In the genomic region with DNA sequence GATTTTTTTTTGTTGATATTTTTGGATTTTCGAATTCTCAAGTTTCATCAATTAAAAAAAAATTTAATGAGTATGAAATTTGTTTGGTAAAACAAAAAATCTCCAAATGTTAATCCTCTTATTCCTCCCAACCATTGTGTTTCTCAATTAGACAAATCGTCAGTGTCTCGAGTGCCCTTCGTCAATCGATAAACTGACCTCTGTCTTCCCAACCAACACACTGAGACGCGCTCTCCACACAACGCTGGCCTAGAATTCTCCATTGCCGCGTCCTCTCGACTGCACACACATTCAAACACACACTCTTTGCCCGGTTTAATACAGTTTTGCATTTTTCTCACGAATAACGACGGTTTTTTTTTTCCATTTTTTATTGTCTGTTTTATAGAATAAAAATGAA, we compare ENCODE assay signal across 8 worm cellular contexts.
TF ChIP-seq lines count a peak whose summit lies in the region.

A gene (plus strand): TSS at position 389 of the 400 bp plus-strand sequence.

TF ChIP-seq in whole organism, L1 larva, 84 proteins besides CTCF, POLR2A, EP300 and RAD21 (continues in another document):
- TF ChIP-seq egl-27 (tag; optimal IDR thresholded peaks at IDR 0.05; lab: Kevin White, UChicago) (no peak), C16A3.4 (tag; optimal IDR thresholded peaks at IDR 0.05; lab: Kevin White, UChicago) (no peak), dsc-1 (tag; optimal IDR thresholded peaks at IDR 0.05; lab: Kevin White, UChicago) (no peak), lin-35 (GFP tag; optimal IDR thresholded peaks at IDR 0.05; lab: Kevin White, UChicago) (peak in 1 of 2 experiments; percentile 53), nhr-84 (tag; optimal IDR thresholded peaks at IDR 0.05; lab: Kevin White, UChicago) (no peak), irx-1 (tag; optimal IDR thresholded peaks at IDR 0.05; lab: Kevin White, UChicago) (no peak), lir-3 (tag; optimal IDR thresholded peaks at IDR 0.05; lab: Kevin White, UChicago; ENCODE audit: poor library complexity) (no peak), swsn-7 (tag; optimal IDR thresholded peaks at IDR 0.05; lab: Kevin White, UChicago) (no peak), nhr-90 (tag; optimal IDR thresholded peaks at IDR 0.05; lab: Kevin White, UChicago; ENCODE audit: poor library complexity) (no peak), nhr-47 (tag; optimal IDR thresholded peaks at IDR 0.05; lab: Kevin White, UChicago) (no peak), ama-1 (optimal IDR thresholded peaks at IDR 0.05; lab: Kevin White, UChicago) (no peak)

TF ChIP-seq in whole organism, L2 larva, 48 proteins besides CTCF, POLR2A, EP300 and RAD21:
- TF ChIP-seq lin-13 (GFP tag; optimal IDR thresholded peaks at IDR 0.05; lab: Kevin White, UChicago), result no peak
- no peak for TF ChIP-seq sma-3 (GFP tag; optimal IDR thresholded peaks at IDR 0.05; lab: Kevin White, UChicago)
- TF ChIP-seq lsy-2 (tag; optimal IDR thresholded peaks at IDR 0.05; lab: Kevin White, UChicago), result peak in 1 of 2 experiments; percentile 50
- peak; percentile 27 for TF ChIP-seq fos-1 (tag; optimal IDR thresholded peaks at IDR 0.05; lab: Kevin White, UChicago)
- peak; percentile 22 for TF ChIP-seq C34F6.9 (tag; optimal IDR thresholded peaks at IDR 0.05; lab: Kevin White, UChicago)
- TF ChIP-seq ceh-82 (tag; optimal IDR thresholded peaks at IDR 0.05; lab: Kevin White, UChicago), result no peak
- peak; percentile 50 for TF ChIP-seq nhr-129 (tag; optimal IDR thresholded peaks at IDR 0.05; lab: Kevin White, UChicago)
- peak; percentile 7 for TF ChIP-seq unc-55 (GFP tag; optimal IDR thresholded peaks at IDR 0.05; lab: Kevin White, UChicago)
- peak; percentile 54 for TF ChIP-seq crh-2 (tag; optimal IDR thresholded peaks at IDR 0.05; lab: Kevin White, UChicago)

TF ChIP-seq in whole organism, L3 larva, 47 proteins besides CTCF, POLR2A, EP300 and RAD21:
- peak; percentile 71 for TF ChIP-seq nhr-25 (tag; optimal IDR thresholded peaks at IDR 0.05; lab: Kevin White, UChicago)
- peak; percentile 18 for TF ChIP-seq lin-39 (tag; optimal IDR thresholded peaks at IDR 0.05; lab: Kevin White, UChicago)
- peak; percentile 3 for TF ChIP-seq hmg-11 (tag; optimal IDR thresholded peaks at IDR 0.05; lab: Kevin White, UChicago)
- peak; percentile 45 for TF ChIP-seq nfya-1 (tag; optimal IDR thresholded peaks at IDR 0.05; lab: Kevin White, UChicago; ENCODE audit: insufficient read depth)
- peak; percentile 32 for TF ChIP-seq pha-4 (tag; optimal IDR thresholded peaks at IDR 0.05; lab: Kevin White, UChicago)
- TF ChIP-seq nhr-28 (tag; optimal IDR thresholded peaks at IDR 0.05; lab: Kevin White, UChicago), result no peak
- TF ChIP-seq egl-5 (tag; optimal IDR thresholded peaks at IDR 0.05; lab: Kevin White, UChicago), result no peak
- TF ChIP-seq nhr-23 (tag; optimal IDR thresholded peaks at IDR 0.05; lab: Kevin White, UChicago), result peak; percentile 41
- peak; percentile 72 for TF ChIP-seq ceh-28 (tag; optimal IDR thresholded peaks at IDR 0.05; lab: Kevin White, UChicago)
- no peak for TF ChIP-seq skn-1 (tag; optimal IDR thresholded peaks at IDR 0.05; lab: Kevin White, UChicago)

TF ChIP-seq in whole organism, L4 larva, 104 proteins besides CTCF, POLR2A, EP300 and RAD21 (continues in another document):
- TF ChIP-seq daf-16 (GFP tag; optimal IDR thresholded peaks at IDR 0.05; lab: Kevin White, UChicago) (no peak), daf-16 (tag; optimal IDR thresholded peaks at IDR 0.05; lab: Kevin White, UChicago) (peak; percentile 48), lin-15B (tag; optimal IDR thresholded peaks at IDR 0.05; lab: Kevin White, UChicago) (no peak), hlh-30 (tag; optimal IDR thresholded peaks at IDR 0.05; lab: Kevin White, UChicago; ENCODE audit: insufficient read depth) (peak; percentile 43), dmd-9 (GFP tag; IDR thresholded peaks at IDR 0.05; lab: Robert Waterston, UW) (no peak), jun-1 (tag; optimal IDR thresholded peaks at IDR 0.05; lab: Kevin White, UChicago) (no peak), hif-1 (tag; optimal IDR thresholded peaks at IDR 0.05; lab: Kevin White, UChicago) (peak in 1 of 2 experiments; percentile 22), lsy-2 (tag; optimal IDR thresholded peaks at IDR 0.05; lab: Kevin White, UChicago) (peak in 1 of 2 experiments; percentile 28), nhr-76 (tag; optimal IDR thresholded peaks at IDR 0.05; lab: Kevin White, UChicago) (no peak), snpc-4 (tag; optimal IDR thresholded peaks at IDR 0.05; lab: Kevin White, UChicago) (no peak), attf-4 (tag; optimal IDR thresholded peaks at IDR 0.05; lab: Kevin White, UChicago) (no peak)

TF ChIP-seq in whole organism, late embryonic, 69 proteins besides CTCF, POLR2A, EP300 and RAD21 (continues in another document):
- TF ChIP-seq nfya-1 (tag; optimal IDR thresholded peaks at IDR 0.05; lab: Kevin White, UChicago) (peak; percentile 2), ceh-48 (tag; optimal IDR thresholded peaks at IDR 0.05; lab: Kevin White, UChicago) (peak; percentile 55), eyg-1 (tag; optimal IDR thresholded peaks at IDR 0.05; lab: Kevin White, UChicago) (no peak), ets-4 (tag; optimal IDR thresholded peaks at IDR 0.05; lab: Kevin White, UChicago) (peak; percentile 37), hlh-15 (tag; optimal IDR thresholded peaks at IDR 0.05; lab: Kevin White, UChicago) (no peak), ceh-45 (GFP tag; IDR thresholded peaks at IDR 0.05; lab: Robert Waterston, UW) (no peak), ceh-2 (tag; optimal IDR thresholded peaks at IDR 0.05; lab: Kevin White, UChicago) (peak; percentile 37), pqm-1 (tag; optimal IDR thresholded peaks at IDR 0.05; lab: Kevin White, UChicago) (no peak), ceh-31 (tag; optimal IDR thresholded peaks at IDR 0.05; lab: Kevin White, UChicago) (peak; percentile 60), mec-3 (tag; optimal IDR thresholded peaks at IDR 0.05; lab: Kevin White, UChicago; ENCODE audit: borderline replicate concordance) (no peak), unc-42 (tag; optimal IDR thresholded peaks at IDR 0.05; lab: Kevin White, UChicago) (peak; percentile 20), madf-2 (tag; optimal IDR thresholded peaks at IDR 0.05; lab: Kevin White, UChicago) (no peak)

TF ChIP-seq in whole organism, midembryonic, 9 proteins besides CTCF, POLR2A, EP300 and RAD21:
- TF ChIP-seq ref-1 (GFP tag; conservative IDR thresholded peaks at IDR 0.05; lab: Robert Waterston, UW) (no peak), T22C8.4 (GFP tag; IDR thresholded peaks at IDR 0.05; lab: Robert Waterston, UW) (peak; percentile 69; the same call in 1 of the 2 replicates)

TF ChIP-seq in whole organism, mixed stage, embryonic, 35 proteins besides CTCF, POLR2A, EP300 and RAD21:
- TF ChIP-seq cnd-1 (tag; optimal IDR thresholded peaks at IDR 0.05; lab: Kevin White, UChicago) (peak; percentile 40), ces-1 (GFP tag; optimal IDR thresholded peaks at IDR 0.05; lab: Kevin White, UChicago) (peak; percentile 28), nhr-28 (tag; optimal IDR thresholded peaks at IDR 0.05; lab: Kevin White, UChicago) (no peak), sptf-1 (tag; optimal IDR thresholded peaks at IDR 0.05; lab: Kevin White, UChicago) (no peak), M03D4.4 (tag; optimal IDR thresholded peaks at IDR 0.05; lab: Kevin White, UChicago) (no peak), hlh-1 (tag; optimal IDR thresholded peaks at IDR 0.05; lab: Kevin White, UChicago) (peak; percentile 21), ceh-39 (tag; optimal IDR thresholded peaks at IDR 0.05; lab: Kevin White, UChicago) (peak; percentile 29), lin-13 (tag; optimal IDR thresholded peaks at IDR 0.05; lab: Kevin White, UChicago) (peak; percentile 7), ztf-11 (tag; optimal IDR thresholded peaks at IDR 0.05; lab: Kevin White, UChicago) (no peak)

TF ChIP-seq in whole organism, young adult, 124 proteins besides CTCF, POLR2A, EP300 and RAD21:
- TF ChIP-seq dox-1 (GFP tag; IDR thresholded peaks at IDR 0.05; lab: Robert Waterston, UW) (0 out of 2 replicates have a peak, but pooled peaks have one; percentile 8), ceh-27 (GFP tag; optimal IDR thresholded peaks at IDR 0.05; lab: Kevin White, UChicago) (peak; percentile 3), hmg-1.2 (GFP tag; IDR thresholded peaks at IDR 0.05; lab: Robert Waterston, UW) (peak; percentile 33; the same call in 1 of the 2 replicates), egrh-3 (GFP tag; IDR thresholded peaks at IDR 0.05; lab: Robert Waterston, UW) (no peak), nhr-80 (tag; optimal IDR thresholded peaks at IDR 0.05; lab: Kevin White, UChicago) (peak; percentile 44), unc-62 (GFP tag; optimal IDR thresholded peaks at IDR 0.05; lab: Kevin White, UChicago) (no peak)
